Worm (Caenorhabditis elegans) whole organism, L3 larva: ENCODE measurements around the gene F02C12.1.

Experiments used
- R02D3.7 ChIP-seq: fragments of 150-350 bp; optimal IDR thresholded peaks from 2 replicates; lab custom pipeline; 2014; ENCODE audit warnings: missing biosample characterization, missing genetic modification characterization
- ZK546.5 ChIP-seq: sonication (generic microtip); optimal IDR thresholded peaks from 2 replicates; lab custom pipeline; 2017; ENCODE audit warnings: missing biosample characterization, missing genetic modification characterization
- aly-2 ChIP-seq: fragments of 150-350 bp; optimal IDR thresholded peaks from 2 replicates; lab custom pipeline; 2014; ENCODE audit warnings: missing biosample characterization, missing genetic modification characterization
- ceh-28 ChIP-seq: fragments of 150-350 bp; optimal IDR thresholded peaks from 2 replicates; lab custom pipeline; 2014; ENCODE audit warnings: missing biosample characterization, missing genetic modification reagents, missing genetic modification characterization
- ceh-82 ChIP-seq: fragments of 150-350 bp; optimal IDR thresholded peaks from 2 replicates; lab custom pipeline; 2014; ENCODE audit warnings: missing biosample characterization, missing genetic modification characterization
- ceh-9 ChIP-seq: sonication (generic microtip); optimal IDR thresholded peaks from 2 replicates; lab custom pipeline; 2018; ENCODE audit warnings: missing biosample characterization, missing genetic modification characterization
- daf-12 ChIP-seq: fragments of 150-350 bp; optimal IDR thresholded peaks from 2 replicates; lab custom pipeline; 2014; ENCODE audit warnings: missing biosample characterization, missing genetic modification reagents, missing genetic modification characterization
- egl-27 ChIP-seq: sonication (generic microtip); optimal IDR thresholded peaks from 4 replicates; lab custom pipeline; 2017; ENCODE audit warnings: missing biosample characterization, missing genetic modification reagents, missing genetic modification characterization
- egl-5 ChIP-seq: fragments of 150-350 bp; optimal IDR thresholded peaks from 2 replicates; lab custom pipeline; 2017; ENCODE audit warnings: missing biosample characterization, missing genetic modification reagents, missing genetic modification characterization, inconsistent platforms
- elt-1 ChIP-seq: fragments of 150-350 bp; optimal IDR thresholded peaks from 2 replicates; lab custom pipeline; 2014; ENCODE audit warnings: missing biosample characterization, missing genetic modification characterization
- elt-2 ChIP-seq: sonication (generic microtip); optimal IDR thresholded peaks from 2 replicates; lab custom pipeline; 2016; ENCODE audit warnings: missing genetic modification reagents, mild to moderate bottlenecking, missing genetic modification characterization, missing compliant biosample characterization
- elt-3 ChIP-seq, 3 experiments: fragments of 150-350 bp in 1 of 3; sonication (generic microtip) in 2 of 3; optimal IDR thresholded peaks; 2 replicates in 2 of 3; 4 replicates in 1 of 3; lab custom pipeline; 2014 to 2017; ENCODE audit warnings: missing biosample characterization in 3 of 3, missing genetic modification characterization in 3 of 3
- eor-1 ChIP-seq, 2 experiments: fragments of 150-350 bp; optimal IDR thresholded peaks; 2 replicates each; lab custom pipeline; 2014 to 2018; ENCODE audit warnings: missing biosample characterization in 2 of 2, missing genetic modification characterization in 2 of 2
- fkh-10 ChIP-seq: sonication (generic microtip); optimal IDR thresholded peaks from 2 replicates; lab custom pipeline; 2017; ENCODE audit warnings: missing biosample characterization, missing genetic modification reagents, missing genetic modification characterization
- fkh-2 ChIP-seq: fragments of 150-350 bp; optimal IDR thresholded peaks from 2 replicates; lab custom pipeline; 2014; ENCODE audit warnings: missing biosample characterization, missing genetic modification reagents, missing genetic modification characterization
- fos-1 ChIP-seq: fragments of 150-350 bp; optimal IDR thresholded peaks from 2 replicates; lab custom pipeline; 2014; ENCODE audit warnings: missing biosample characterization, missing genetic modification characterization
- hmg-11 ChIP-seq: sonication (generic microtip); optimal IDR thresholded peaks from 2 replicates; lab custom pipeline; 2016; ENCODE audit warnings: missing genetic modification characterization, missing compliant biosample characterization
- lin-15B ChIP-seq: fragments of 150-350 bp; optimal IDR thresholded peaks from 2 replicates; lab custom pipeline; 2014; ENCODE audit warnings: missing biosample characterization, missing genetic modification characterization
- lin-39 ChIP-seq: fragments of 150-350 bp; optimal IDR thresholded peaks from 2 replicates; lab custom pipeline; 2018; ENCODE audit warnings: missing biosample characterization, missing genetic modification reagents, missing genetic modification characterization
- lsy-12 ChIP-seq: sonication (generic microtip); optimal IDR thresholded peaks from 2 replicates; lab custom pipeline; 2016; ENCODE audit warnings: mild to moderate bottlenecking, missing genetic modification characterization, missing compliant biosample characterization
- mdl-1 ChIP-seq: fragments of 150-350 bp; optimal IDR thresholded peaks from 2 replicates; lab custom pipeline; 2014; ENCODE audit warnings: missing biosample characterization, missing genetic modification characterization
- nfya-1 ChIP-seq: sonication (generic microtip); optimal IDR thresholded peaks from 2 replicates; lab custom pipeline; 2017; ENCODE audit warnings: missing genetic modification characterization, mild to moderate bottlenecking, missing compliant biosample characterization, antibody characterized with exemption, moderate library complexity; ENCODE audit not compliant: insufficient read depth
- nhr-11 ChIP-seq: fragments of 150-350 bp; optimal IDR thresholded peaks from 2 replicates; lab custom pipeline; 2014; ENCODE audit warnings: missing biosample characterization, missing genetic modification characterization
- nhr-23 ChIP-seq: fragments of 150-350 bp; optimal IDR thresholded peaks from 2 replicates; lab custom pipeline; 2014; ENCODE audit warnings: missing biosample characterization, missing genetic modification reagents, missing genetic modification characterization
- nhr-237 ChIP-seq: fragments of 150-350 bp; optimal IDR thresholded peaks from 2 replicates; lab custom pipeline; 2014; ENCODE audit warnings: missing biosample characterization, missing genetic modification characterization
- nhr-25 ChIP-seq: sonication (generic microtip); optimal IDR thresholded peaks from 2 replicates; lab custom pipeline; 2017; ENCODE audit warnings: missing biosample characterization, missing genetic modification characterization
- nhr-43 ChIP-seq: sonication (generic microtip); optimal IDR thresholded peaks from 2 replicates; lab custom pipeline; 2016; ENCODE audit warnings: mild to moderate bottlenecking, missing genetic modification characterization, missing compliant biosample characterization; ENCODE audit not compliant: poor library complexity, severe bottlenecking
- nhr-67 ChIP-seq: fragments of 150-350 bp; optimal IDR thresholded peaks from 2 replicates; lab custom pipeline; 2014; ENCODE audit warnings: missing biosample characterization, missing genetic modification characterization
- nhr-76 ChIP-seq: fragments of 150-350 bp; sonication (generic microtip); optimal IDR thresholded peaks from 5 replicates; lab custom pipeline; 2014; ENCODE audit warnings: missing biosample characterization, missing genetic modification characterization
- nhr-77 ChIP-seq: fragments of 150-350 bp; optimal IDR thresholded peaks from 2 replicates; lab custom pipeline; 2014; ENCODE audit warnings: missing biosample characterization, missing genetic modification characterization
- pha-4 ChIP-seq: fragments of 150-350 bp; optimal IDR thresholded peaks from 2 replicates; lab custom pipeline; 2014; ENCODE audit warnings: missing biosample characterization, missing genetic modification reagents, missing genetic modification characterization
- sea-2 ChIP-seq: fragments of 150-350 bp; sonication (generic microtip); optimal IDR thresholded peaks from 4 replicates; lab custom pipeline; 2014; ENCODE audit warnings: missing biosample characterization, missing genetic modification reagents, missing genetic modification characterization
- skn-1 ChIP-seq: fragments of 150-350 bp; optimal IDR thresholded peaks from 2 replicates; lab custom pipeline; 2014; ENCODE audit warnings: missing biosample characterization, missing genetic modification characterization
- snpc-4 ChIP-seq: fragments of 150-350 bp; optimal IDR thresholded peaks from 2 replicates; lab custom pipeline; 2014; ENCODE audit warnings: missing biosample characterization, missing genetic modification characterization
- tbx-2 ChIP-seq: sonication (generic microtip); optimal IDR thresholded peaks from 2 replicates; lab custom pipeline; 2016; ENCODE audit warnings: mild to moderate bottlenecking, missing genetic modification characterization, missing compliant biosample characterization
- unc-39 ChIP-seq: sonication (generic microtip); optimal IDR thresholded peaks from 4 replicates; lab custom pipeline; 2017; ENCODE audit warnings: missing biosample characterization, missing genetic modification characterization
- unc-62 ChIP-seq: fragments of 150-350 bp; sonication (generic microtip); optimal IDR thresholded peaks from 4 replicates; lab custom pipeline; 2014; ENCODE audit warnings: missing biosample characterization, missing genetic modification reagents, missing genetic modification characterization
- zag-1 ChIP-seq: fragments of 150-350 bp; optimal IDR thresholded peaks from 2 replicates; lab custom pipeline; 2014; ENCODE audit warnings: missing biosample characterization, missing genetic modification characterization
- ztf-11 ChIP-seq: fragments of 150-350 bp; optimal IDR thresholded peaks from 2 replicates; lab custom pipeline; 2014; ENCODE audit warnings: missing biosample characterization, missing genetic modification characterization
- ztf-4 ChIP-seq: fragments of 150-350 bp; optimal IDR thresholded peaks from 2 replicates; lab custom pipeline; 2014; ENCODE audit warnings: missing biosample characterization, missing genetic modification characterization

The F02C12.1 gene

ce11 chrX:13442446-13442845 is 40.6 kb downstream of the F02C12.1 start (continued):
- TF ChIP-seq ztf-4 (tag; lab: Kevin White, UChicago), result no peak
- TF ChIP-seq ceh-28 (tag; lab: Kevin White, UChicago), result peak; percentile 21
- TF ChIP-seq daf-12, result no peak
- TF ChIP-seq nhr-25 (tag; lab: Kevin White, UChicago), result no peak
- TF ChIP-seq elt-3 (tag; optimal IDR thresholded peaks at IDR 0.05; lab: Kevin White, UChicago), result no peak
- no peak for TF ChIP-seq fos-1 (tag; lab: Kevin White, UChicago)
- no peak for TF ChIP-seq mdl-1 (tag; lab: Kevin White, UChicago)
- no peak for TF ChIP-seq nhr-77 (tag; lab: Kevin White, UChicago)
- no peak for TF ChIP-seq elt-1
- TF ChIP-seq fkh-2, result no peak
- no peak for TF ChIP-seq fkh-10 (GFP tag; lab: Kevin White, UChicago)
- no peak for TF ChIP-seq ceh-9 (tag; lab: Kevin White, UChicago)

- TF ChIP-seq nhr-25 (tag; lab: Kevin White, UChicago) (no peak), unc-62 (no peak), lin-15B (no peak), R02D3.7 (tag; lab: Kevin White, UChicago) (no peak), snpc-4 (tag; lab: Kevin White, UChicago) (no peak), lin-39 (no peak), unc-39 (no peak), ztf-11 (tag; lab: Kevin White, UChicago) (no peak), nhr-67 (no peak), daf-12 (no peak), nhr-237 (tag; lab: Kevin White, UChicago) (no peak), nhr-76 (tag; lab: Kevin White, UChicago) (no peak), skn-1 (no peak), eor-1 (tag; optimal IDR thresholded peaks at IDR 0.05; lab: Kevin White, UChicago) (no peak), nhr-11 (tag; lab: Kevin White, UChicago) (no peak), ztf-4 (tag; lab: Kevin White, UChicago) (no peak), zag-1 (no peak), ZK546.5 (tag; lab: Kevin White, UChicago) (no peak), hmg-11 (tag; lab: Kevin White, UChicago) (no peak)
Measured at ce11 chrX:13443283-13443682, 41.4 kb downstream of the F02C12.1 start.

- TF ChIP-seq nhr-67 (no peak), zag-1 (no peak), nhr-23 (no peak), egl-27 (tag; lab: Kevin White, UChicago) (no peak), sea-2 (GFP tag; lab: Kevin White, UChicago) (no peak), aly-2 (no peak), lin-15B (no peak)
Measured at ce11 chrX:13444267-13444666, 42.4 kb downstream of the F02C12.1 start.

- TF ChIP-seq aly-2 (no peak), ztf-4 (tag; lab: Kevin White, UChicago) (no peak), nfya-1 (tag; lab: Kevin White, UChicago) (no peak)
- TF ChIP-seq, all 47 proteins: peak for 0
Measured at ce11 chrX:13446418-13446817, 44.5 kb downstream of the F02C12.1 start, which contains the start of gene set-8. TSS of gene set-8 (plus strand) at chrX:13446718.

- peak; percentile 25 for TF ChIP-seq nhr-43 (tag; lab: Kevin White, UChicago)
- TF ChIP-seq lin-15B, result peak; percentile 2
- peak; percentile 11 for TF ChIP-seq lin-39
- peak; percentile 71 for TF ChIP-seq skn-1
- peak; percentile 11 for TF ChIP-seq nhr-25 (tag; lab: Kevin White, UChicago)
- TF ChIP-seq nhr-23, result peak; percentile 52
- peak; percentile 62 for TF ChIP-seq elt-2 (tag; lab: Kevin White, UChicago)
- peak; percentile 84 for TF ChIP-seq lsy-12 (tag; lab: Kevin White, UChicago)
- TF ChIP-seq tbx-2, result peak; percentile 68
- TF ChIP-seq pha-4 (tag; lab: Kevin White, UChicago), result peak; percentile 17
- TF ChIP-seq hmg-11 (tag; lab: Kevin White, UChicago), result peak; percentile 88
- peak; percentile 39 for TF ChIP-seq egl-5 (tag; lab: Kevin White, UChicago)
- peak; percentile 67 for TF ChIP-seq nfya-1 (tag; lab: Kevin White, UChicago)
- peak; percentile 18 for TF ChIP-seq ceh-82
- TF ChIP-seq, all 47 proteins: peak for 14; not testable (repeated sequence) for 33
Measured at ce11 chrX:13448665-13449099, 46.8 kb downstream of the F02C12.1 start.
